Worm (Caenorhabditis elegans): Measurements from ENCODE around the gene cyn-6.

- TF ChIP-seq tbx-2 (tag; optimal IDR thresholded peaks at IDR 0.05) (no peak), pag-3 (tag; optimal IDR thresholded peaks at IDR 0.05; ENCODE audit: borderline replicate concordance) (no peak), unc-86 (tag; optimal IDR thresholded peaks at IDR 0.05) (no peak), pha-4 (tag; optimal IDR thresholded peaks at IDR 0.05) (no peak), ama-1 (optimal IDR thresholded peaks at IDR 0.05) (no peak)
Observed at ce11 chrIII:773114-773513, at the start of gene cyn-6.

Measured in whole organism, late embryonic.